Worm (Caenorhabditis elegans) whole organism, L1 larva: ENCODE data around the gene F07C3.16.

ENCODE experiments used
- C04F5.9 ChIP-seq: sonication (generic microtip); optimal IDR thresholded peaks from 2 replicates; lab custom pipeline; 2016; ENCODE audit warnings: missing genetic modification characterization, missing compliant biosample characterization
- C16A3.4 ChIP-seq: fragments of 150-350 bp; optimal IDR thresholded peaks from 2 replicates; lab custom pipeline; 2014; ENCODE audit warnings: missing biosample characterization, missing genetic modification characterization
- F16B12.6 ChIP-seq: fragments of 150-350 bp; optimal IDR thresholded peaks from 2 replicates; lab custom pipeline; 2014; ENCODE audit warnings: missing biosample characterization, missing genetic modification characterization
- aha-1 ChIP-seq: fragments of 150-350 bp; optimal IDR thresholded peaks from 2 replicates; lab custom pipeline; 2014; ENCODE audit warnings: missing biosample characterization, missing genetic modification characterization
- alr-1 ChIP-seq: fragments of 200-800 bp; sonication (Bioruptor generic); optimal IDR thresholded peaks from 2 replicates; lab custom pipeline; 2018; ENCODE audit warnings: borderline replicate concordance, mild to moderate bottlenecking, missing genetic modification characterization, missing compliant biosample characterization
- aly-2 ChIP-seq: fragments of 150-350 bp; optimal IDR thresholded peaks from 2 replicates; lab custom pipeline; 2014; ENCODE audit warnings: missing biosample characterization, missing genetic modification characterization
- ceh-63 ChIP-seq: fragments of 200-800 bp; sonication (Bioruptor generic); optimal IDR thresholded peaks from 2 replicates; lab custom pipeline; 2018; ENCODE audit warnings: mild to moderate bottlenecking, missing genetic modification characterization, missing compliant biosample characterization
- ceh-82 ChIP-seq, 3 experiments: fragments of 150-350 bp in 1 of 3; sonication (generic microtip) in 2 of 3; optimal IDR thresholded peaks; 2 replicates each; lab custom pipeline; 2014 to 2017; ENCODE audit warnings: missing biosample characterization in 3 of 3, missing genetic modification characterization in 3 of 3
- ceh-88 ChIP-seq: fragments of 200-800 bp; sonication (Bioruptor generic); IDR thresholded peaks from 2 replicates; pipeline ENCODE4 v1.3.6; 2022; ENCODE audit warnings: missing genetic modification characterization, missing compliant biosample characterization
- dsc-1 ChIP-seq: sonication (generic microtip); optimal IDR thresholded peaks from 2 replicates; lab custom pipeline; 2016; ENCODE audit warnings: mild to moderate bottlenecking, missing genetic modification characterization, missing compliant biosample characterization
- efl-1 ChIP-seq, 4 experiments: fragments of 150-350 bp; optimal IDR thresholded peaks in 3 of 4; peaks in 1 of 4; 1 replicate in 1 of 4; 2 replicates in 3 of 4; lab custom pipeline; 2014; ENCODE audit warnings: missing biosample characterization in 2 of 4, missing genetic modification characterization in 2 of 4, missing genetic modification reagents in 2 of 4
- egl-13 ChIP-seq: sonication (generic microtip); optimal IDR thresholded peaks from 2 replicates; lab custom pipeline; 2016; ENCODE audit warnings: missing genotype, missing genetic modification reagents, missing genetic modification characterization, missing compliant biosample characterization
- egl-27 ChIP-seq, 2 experiments: fragments of 150-350 bp in 1 of 2; sonication (generic microtip); optimal IDR thresholded peaks; 3 replicates each; lab custom pipeline; 2017 to 2018; ENCODE audit warnings: missing biosample characterization in 2 of 2, missing genetic modification characterization in 2 of 2, missing genetic modification reagents in 2 of 2
- elt-2 ChIP-seq: sonication (generic microtip); optimal IDR thresholded peaks from 2 replicates; lab custom pipeline; 2016; ENCODE audit warnings: missing genetic modification characterization, mild to moderate bottlenecking, inconsistent platforms, missing compliant biosample characterization, missing genetic modification reagents
- fkh-10 ChIP-seq: sonication (generic microtip); optimal IDR thresholded peaks from 2 replicates; lab custom pipeline; 2017; ENCODE audit warnings: missing biosample characterization, missing genetic modification reagents, missing genetic modification characterization
- fos-1 ChIP-seq: fragments of 150-350 bp; optimal IDR thresholded peaks from 2 replicates; lab custom pipeline; 2014; ENCODE audit warnings: missing biosample characterization, missing genetic modification characterization
- grh-1 ChIP-seq: fragments of 200-800 bp; sonication (Bioruptor generic); IDR thresholded peaks from 2 replicates; pipeline ENCODE4 v1.3.6; 2022; ENCODE audit warnings: missing genetic modification reagents, missing genetic modification characterization, missing compliant biosample characterization
- hlh-17 ChIP-seq: fragments of 200-800 bp; sonication (Bioruptor generic); optimal IDR thresholded peaks from 2 replicates; lab custom pipeline; 2018; ENCODE audit warnings: missing genetic modification characterization, mild to moderate bottlenecking, missing compliant biosample characterization, moderate library complexity, borderline replicate concordance
- lin-14 ChIP-seq: fragments of 200-800 bp; sonication (Bioruptor generic); optimal IDR thresholded peaks from 2 replicates; lab custom pipeline; 2018; ENCODE audit warnings: mild to moderate bottlenecking, missing genetic modification characterization, moderate library complexity, missing compliant biosample characterization
- lin-35 ChIP-seq, 2 experiments: fragments of 150-350 bp; optimal IDR thresholded peaks; 2 replicates each; lab custom pipeline; 2014; ENCODE audit warnings: missing biosample characterization in 2 of 2, missing genetic modification characterization in 2 of 2, missing genetic modification reagents in 2 of 2
- lin-39 ChIP-seq: fragments of 150-350 bp; optimal IDR thresholded peaks from 2 replicates; lab custom pipeline; 2014; ENCODE audit warnings: missing biosample characterization, missing genetic modification reagents, missing genetic modification characterization
- lsy-2 ChIP-seq, 2 experiments: fragments of 150-350 bp; optimal IDR thresholded peaks; 2 replicates each; lab custom pipeline; 2014; ENCODE audit warnings: missing biosample characterization in 2 of 2, missing genetic modification characterization in 2 of 2
- mab-9 ChIP-seq: fragments of 200-800 bp; sonication (Bioruptor generic); IDR thresholded peaks from 2 replicates; pipeline ENCODE4 v1.3.6; 2022; ENCODE audit warnings: missing genetic modification reagents, missing genetic modification characterization, missing compliant biosample characterization
- mdl-1 ChIP-seq, 2 experiments: fragments of 150-350 bp; optimal IDR thresholded peaks; 2 replicates each; lab custom pipeline; 2014 to 2017; ENCODE audit warnings: missing biosample characterization in 2 of 2, missing genetic modification characterization in 2 of 2, inconsistent platforms in 1 of 2
- mef-2 ChIP-seq: fragments of 150-350 bp; optimal IDR thresholded peaks from 2 replicates; lab custom pipeline; 2014; ENCODE audit warnings: missing biosample characterization, missing genetic modification characterization
- mep-1 ChIP-seq: fragments of 150-350 bp; optimal IDR thresholded peaks from 2 replicates; lab custom pipeline; 2014; ENCODE audit warnings: missing biosample characterization, missing genetic modification characterization
- nhr-19 ChIP-seq: fragments of 200-800 bp; sonication (Bioruptor generic); conservative IDR thresholded peaks from 2 replicates; pipeline ENCODE4 v1.3.6; 2022; ENCODE audit warnings: missing genetic modification characterization, missing compliant biosample characterization
- nhr-237 ChIP-seq: fragments of 150-350 bp; optimal IDR thresholded peaks from 2 replicates; lab custom pipeline; 2014; ENCODE audit warnings: missing biosample characterization, missing genetic modification characterization
- nhr-28 ChIP-seq: fragments of 150-350 bp; optimal IDR thresholded peaks from 2 replicates; lab custom pipeline; 2014; ENCODE audit warnings: missing biosample characterization, missing genetic modification characterization
- nhr-47 ChIP-seq: sonication (generic microtip); optimal IDR thresholded peaks from 2 replicates; lab custom pipeline; 2016; ENCODE audit warnings: mild to moderate bottlenecking, missing genetic modification characterization, moderate library complexity, missing compliant biosample characterization
- nhr-71 ChIP-seq: sonication (generic microtip); optimal IDR thresholded peaks from 2 replicates; lab custom pipeline; 2016; ENCODE audit warnings: mild to moderate bottlenecking, missing genetic modification characterization, moderate library complexity, missing compliant biosample characterization
- nhr-84 ChIP-seq: sonication (generic microtip); optimal IDR thresholded peaks from 2 replicates; lab custom pipeline; 2017; ENCODE audit warnings: missing biosample characterization, missing genetic modification characterization
- nhr-85 ChIP-seq: sonication (generic microtip); peaks from one replicate; lab custom pipeline; 2016; ENCODE audit warnings: missing genetic modification characterization, inconsistent platforms, missing compliant biosample characterization
- nhr-90 ChIP-seq: sonication (generic microtip); optimal IDR thresholded peaks from 2 replicates; lab custom pipeline; 2016; ENCODE audit warnings: mild to moderate bottlenecking, missing genetic modification characterization, missing compliant biosample characterization; ENCODE audit not compliant: poor library complexity
- pag-3 ChIP-seq: sonication (generic microtip); optimal IDR thresholded peaks from 2 replicates; lab custom pipeline; 2017; ENCODE audit warnings: missing genetic modification characterization, mild to moderate bottlenecking, missing compliant biosample characterization, antibody characterized with exemption, borderline replicate concordance; ENCODE audit not compliant: insufficient read depth
- rnt-1 ChIP-seq: sonication (generic microtip); optimal IDR thresholded peaks from 2 replicates; lab custom pipeline; 2016; ENCODE audit warnings: mild to moderate bottlenecking, missing genetic modification characterization, moderate library complexity, missing compliant biosample characterization
- snu-23 ChIP-seq: sonication (generic microtip); optimal IDR thresholded peaks from 2 replicates; lab custom pipeline; 2016; ENCODE audit warnings: missing genetic modification characterization, missing compliant biosample characterization
- sox-4 ChIP-seq: sonication (generic microtip); optimal IDR thresholded peaks from 2 replicates; lab custom pipeline; 2016; ENCODE audit warnings: missing genetic modification characterization, missing compliant biosample characterization
- sptf-1 ChIP-seq: fragments of 150-350 bp; optimal IDR thresholded peaks from 2 replicates; lab custom pipeline; 2014; ENCODE audit warnings: missing biosample characterization, missing genetic modification characterization
- swsn-7 ChIP-seq: sonication (generic microtip); optimal IDR thresholded peaks from 2 replicates; lab custom pipeline; 2016; ENCODE audit warnings: missing genetic modification characterization, missing compliant biosample characterization
- tbx-2 ChIP-seq: sonication (generic microtip); optimal IDR thresholded peaks from 2 replicates; lab custom pipeline; 2016; ENCODE audit warnings: missing genetic modification characterization, missing compliant biosample characterization
- tlp-1 ChIP-seq: fragments of 150-350 bp; optimal IDR thresholded peaks from 2 replicates; lab custom pipeline; 2014; ENCODE audit warnings: missing biosample characterization, missing genetic modification characterization
- unc-130 ChIP-seq: fragments of 150-350 bp; optimal IDR thresholded peaks from 2 replicates; lab custom pipeline; 2017; ENCODE audit warnings: missing biosample characterization, missing genetic modification characterization, inconsistent platforms
- vab-15 ChIP-seq: sonication (generic microtip); optimal IDR thresholded peaks from 2 replicates; lab custom pipeline; 2017; ENCODE audit warnings: missing genotype, mild to moderate bottlenecking, missing genetic modification characterization, missing compliant biosample characterization
- zip-4 ChIP-seq: fragments of 200-800 bp; sonication (Bioruptor generic); optimal IDR thresholded peaks from 2 replicates; lab custom pipeline; 2018; ENCODE audit warnings: mild to moderate bottlenecking, missing genetic modification characterization, moderate library complexity, missing compliant biosample characterization
- ztf-4 ChIP-seq: fragments of 150-350 bp; optimal IDR thresholded peaks from 2 replicates; lab custom pipeline; 2014; ENCODE audit warnings: missing biosample characterization, missing genetic modification characterization

The F07C3.16 gene

ce11 chrV:9243171-9243996 lies 14.0 kb downstream of the F07C3.16 start, which contains the start of gene glo-4 (continued):
- TF ChIP-seq swsn-7 (tag; lab: Kevin White, UChicago) = peak; percentile 91
- TF ChIP-seq mef-2 (tag; lab: Kevin White, UChicago) = peak; percentile 42
- TF ChIP-seq nhr-85 (tag; lab: Kevin White, UChicago) = peak; percentile 91
- peak; percentile 57; the same call in 1 of the 2 replicates for TF ChIP-seq grh-1 (GFP tag; lab: Robert Waterston, UW)
- TF ChIP-seq alr-1 (tag; lab: Kevin White, UChicago) = no peak
- peak; percentile 34 for TF ChIP-seq lin-39 (tag; lab: Kevin White, UChicago)
- TF ChIP-seq lin-35 (GFP tag; optimal IDR thresholded peaks at IDR 0.05; lab: Kevin White, UChicago) = peak; percentile 85 to 89
- TF ChIP-seq nhr-90 (tag; lab: Kevin White, UChicago) = peak; percentile 68
- peak; percentile 82 to 85 for TF ChIP-seq efl-1 (optimal IDR thresholded peaks at IDR 0.05; lab: Kevin White, UChicago)
- peak; percentile 78 to 97 for TF ChIP-seq efl-1 (GFP tag; optimal IDR thresholded peaks at IDR 0.05 in 1 of 2; lab: Kevin White, UChicago)
- TF ChIP-seq nhr-71 (tag; lab: Kevin White, UChicago) = peak; percentile 92
- TF ChIP-seq C16A3.4 = peak; percentile 67
- TF ChIP-seq aly-2 = peak; percentile 58
- TF ChIP-seq ceh-88 = no peak
- TF ChIP-seq nhr-84 (tag; lab: Kevin White, UChicago) = no peak
- TF ChIP-seq snu-23 (GFP tag; lab: Kevin White, UChicago) = peak; percentile 92
- no peak for TF ChIP-seq vab-15 (tag; lab: Kevin White, UChicago)
- TF ChIP-seq ceh-63 (GFP tag; lab: Kevin White, UChicago) = no peak
- TF ChIP-seq unc-130 = no peak
- TF ChIP-seq ceh-82 (tag; optimal IDR thresholded peaks at IDR 0.05; lab: Kevin White, UChicago) = peak; percentile 83 to 84 (median 83)
- TF ChIP-seq tlp-1 (tag; lab: Kevin White, UChicago) = no peak
- TF ChIP-seq F16B12.6 = peak; percentile 48
- peak; percentile 52 for TF ChIP-seq egl-13 (tag; lab: Kevin White, UChicago)
- peak; percentile 25 for TF ChIP-seq zip-4
- TF ChIP-seq nhr-47 (tag; lab: Kevin White, UChicago) = peak; percentile 85
- no peak for TF ChIP-seq nhr-237 (tag; lab: Kevin White, UChicago)
- TF ChIP-seq ztf-4 (tag; lab: Kevin White, UChicago) = peak; percentile 57
- peak; percentile 91 for TF ChIP-seq fkh-10 (GFP tag; lab: Kevin White, UChicago)
- TF ChIP-seq tbx-2 = peak; percentile 90
- TF ChIP-seq lin-14 = peak; percentile 94
- no peak for TF ChIP-seq hlh-17 (GFP tag; lab: Kevin White, UChicago)
- TF ChIP-seq aha-1 (tag; lab: Kevin White, UChicago) = no peak
- peak; percentile 67 for TF ChIP-seq dsc-1
- TF ChIP-seq nhr-28 (tag; lab: Kevin White, UChicago) = no peak
- peak; percentile 13 for TF ChIP-seq pag-3 (tag; lab: Kevin White, UChicago)
- peak; percentile 64 for TF ChIP-seq elt-2 (tag; lab: Kevin White, UChicago)
- peak; percentile 58 for TF ChIP-seq fos-1 (tag; lab: Kevin White, UChicago)
- TF ChIP-seq mdl-1 (tag; optimal IDR thresholded peaks at IDR 0.05; lab: Kevin White, UChicago) = peak in 1 of 2 experiments; percentile 68
- peak; percentile 96 for TF ChIP-seq mep-1

ce11 chrV:9232296-9232695 lies 25.1 kb downstream of the F07C3.16 start, which contains the start of gene F07C3.3:
Gene F07C3.3 (minus strand): TSS chrV:9232396.
- TF ChIP-seq egl-27 (tag; optimal IDR thresholded peaks at IDR 0.05; lab: Kevin White, UChicago) (no peak), sptf-1 (no peak), lsy-2 (tag; optimal IDR thresholded peaks at IDR 0.05; lab: Kevin White, UChicago) (no peak), mab-9 (GFP tag; lab: Robert Waterston, UW) (no peak), nhr-47 (tag; lab: Kevin White, UChicago) (no peak), zip-4 (no peak), rnt-1 (tag; lab: Kevin White, UChicago) (no peak), tlp-1 (tag; lab: Kevin White, UChicago) (no peak), elt-2 (tag; lab: Kevin White, UChicago) (no peak), F16B12.6 (no peak), nhr-19 (GFP tag; lab: Robert Waterston, UW) (no peak), alr-1 (tag; lab: Kevin White, UChicago) (no peak), C04F5.9 (no peak), sox-4 (no peak), lin-35 (GFP tag; optimal IDR thresholded peaks at IDR 0.05; lab: Kevin White, UChicago) (no peak)
- TF ChIP-seq, all 84 proteins: peak for 0
